Worm (Caenorhabditis elegans): Measurements from ENCODE around the gene srg-66.

ce11 chrV:5527694-5528093 is 45.5 kb upstream of the srg-66 start:
- TF ChIP-seq R02D3.7 (tag; optimal IDR thresholded peaks at IDR 0.05) (no peak), snpc-4 (tag; optimal IDR thresholded peaks at IDR 0.05) (no peak)
